Fruit fly (Drosophila melanogaster) whole organism: Measurements from ENCODE around the gene Dpp10.

ENCODE experiments used
- CG8478 ChIP-seq: fragments of >200 bp; optimal IDR thresholded peaks from 2 replicates; lab custom pipeline; 2018; ENCODE audit warnings: inconsistent platforms
- Dll ChIP-seq: fragments of >200 bp; optimal IDR thresholded peaks from 2 replicates; lab custom pipeline; 2017
- EcR ChIP-seq, 2 experiments: fragments of >200 bp; optimal IDR thresholded peaks; 2 replicates each; lab custom pipeline; 2017; ENCODE audit warnings: missing biosample characterization in 2 of 2, missing genetic modification characterization in 2 of 2, missing genetic modification reagents in 2 of 2
- pan ChIP-seq: fragments of >200 bp; optimal IDR thresholded peaks from 2 replicates; lab custom pipeline; 2017
- psq ChIP-seq: fragments of >200 bp; optimal IDR thresholded peaks from 2 replicates; lab custom pipeline; 2017
- usp ChIP-seq: fragments of >200 bp; optimal IDR thresholded peaks from 2 replicates; lab custom pipeline; 2017; ENCODE audit warnings: missing biosample characterization, missing genetic modification characterization, mixed read lengths

DNA sequence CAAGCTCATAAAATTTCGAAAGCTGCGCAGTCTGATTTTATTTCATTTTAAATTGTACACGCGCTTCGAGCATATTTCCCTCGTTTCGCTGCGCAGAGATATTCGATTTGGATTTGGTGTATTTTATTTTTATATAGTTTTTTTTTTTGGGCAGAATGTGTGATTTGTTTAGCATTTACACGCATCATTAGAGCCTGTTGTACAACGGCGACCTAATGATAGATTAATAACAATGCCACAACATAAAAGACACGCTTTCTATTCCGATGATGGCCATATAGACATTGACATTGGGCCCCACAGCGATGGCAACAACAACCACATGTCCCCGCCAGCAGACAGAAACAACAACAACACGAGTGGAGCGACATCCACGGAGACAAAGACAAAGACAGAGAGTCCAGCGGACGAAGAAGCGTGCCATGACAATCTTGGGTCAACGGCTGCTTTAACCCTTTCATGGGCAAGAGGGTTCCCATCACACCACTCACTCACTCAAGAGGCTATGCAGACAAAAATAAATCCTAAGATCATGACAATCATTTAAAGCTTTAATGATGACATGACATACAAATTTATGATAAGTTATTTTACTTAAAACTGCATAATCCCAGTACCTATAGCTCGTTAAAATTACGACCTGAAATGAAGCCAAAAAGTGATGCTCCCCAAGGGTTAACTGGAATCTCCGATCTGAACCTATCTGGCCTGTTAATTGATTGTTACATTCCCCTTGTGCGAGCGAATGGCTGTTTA is 47.6 kb downstream of the Dpp10 start:
- no peak for TF ChIP-seq pan
- no peak for TF ChIP-seq psq (lab: Kevin White, UChicago)
- no peak for TF ChIP-seq usp (GFP tag; lab: Kevin White, UChicago)
- TF ChIP-seq EcR (GFP tag; optimal IDR thresholded peaks at IDR 0.05; lab: Kevin White, UChicago), result peak in 1 of 2 experiments; percentile 78
- TF ChIP-seq CG8478 (lab: Kevin White, UChicago), result no peak
- no peak for TF ChIP-seq Dll (lab: Kevin White, UChicago)
